Fruit fly (Drosophila melanogaster) whole organism, embryonic: ENCODE measurements around the gene SmydA-2.

Experiments
- Antp ChIP-seq: fragments of 200-800 bp; sonication (Bioruptor generic); optimal IDR thresholded peaks from 3 replicates; lab custom pipeline; 2016; ENCODE audit warnings: missing biosample characterization, missing genetic modification characterization
- Atf3 ChIP-seq: fragments of 200-800 bp; sonication (Bioruptor generic); optimal IDR thresholded peaks from 3 replicates; lab custom pipeline; 2016; ENCODE audit warnings: missing biosample characterization, missing genetic modification characterization
- C15 ChIP-seq: fragments of 200-800 bp; sonication (Bioruptor generic); IDR thresholded peaks from 3 replicates; pipeline ENCODE4 v1.3.6; 2022; ENCODE audit warnings: missing biosample characterization, missing genetic modification characterization
- CG11093 ChIP-seq: fragments of 200-800 bp; sonication (Bioruptor generic); IDR thresholded peaks from 3 replicates; pipeline ENCODE4 v1.3.6; 2022; ENCODE audit warnings: missing biosample characterization, missing genetic modification characterization
- CG11456 ChIP-seq: fragments of 200-800 bp; sonication (Bioruptor generic); IDR thresholded peaks from 3 replicates; pipeline ENCODE4 v1.3.6; 2022; ENCODE audit warnings: missing biosample characterization, missing genetic modification characterization
- CG12155 ChIP-seq: fragments of 200-800 bp; sonication (Bioruptor generic); optimal IDR thresholded peaks from 3 replicates; lab custom pipeline; 2016; ENCODE audit warnings: missing biosample characterization, missing genetic modification characterization
- CG12744 ChIP-seq: fragments of 200-800 bp; sonication (Bioruptor generic); optimal IDR thresholded peaks from 2 replicates; lab custom pipeline; 2016; ENCODE audit warnings: missing biosample characterization, missing genetic modification characterization
- CG14667 ChIP-seq: fragments of 200-800 bp; sonication (Bioruptor generic); IDR thresholded peaks from 2 replicates; pipeline ENCODE4 v1.3.6; 2022; ENCODE audit warnings: missing biosample characterization, missing genetic modification characterization
- CG17385 ChIP-seq: fragments of 200-800 bp; sonication (Bioruptor generic); optimal IDR thresholded peaks from 3 replicates; lab custom pipeline; 2018; ENCODE audit warnings: missing biosample characterization, mild to moderate bottlenecking, missing genetic modification characterization
- CG1792 ChIP-seq: fragments of 200-800 bp; sonication (Bioruptor generic); optimal IDR thresholded peaks from 2 replicates; lab custom pipeline; 2016; ENCODE audit warnings: missing biosample characterization, missing genetic modification characterization
- CG3163 ChIP-seq: fragments of 200-800 bp; sonication (Bioruptor generic); optimal IDR thresholded peaks from 3 replicates; lab custom pipeline; 2016; ENCODE audit warnings: missing biosample characterization, missing genetic modification characterization
- CG3281 ChIP-seq: fragments of 200-800 bp; sonication (Bioruptor generic); optimal IDR thresholded peaks from 3 replicates; lab custom pipeline; 2017; ENCODE audit warnings: missing biosample characterization, mild to moderate bottlenecking, missing genetic modification characterization
- CG34376 ChIP-seq: fragments of 200-800 bp; sonication (Bioruptor generic); optimal IDR thresholded peaks from 2 replicates; lab custom pipeline; 2018; ENCODE audit warnings: missing biosample characterization, mild to moderate bottlenecking, missing genetic modification characterization
- CG4404 ChIP-seq: fragments of 200-800 bp; sonication (Bioruptor generic); IDR thresholded peaks from 2 replicates; pipeline ENCODE4 v1.3.6; 2022; ENCODE audit warnings: missing biosample characterization, missing genetic modification characterization
- CG4617 ChIP-seq: fragments of 200-800 bp; sonication (Bioruptor generic); optimal IDR thresholded peaks from 3 replicates; lab custom pipeline; 2016; ENCODE audit warnings: missing biosample characterization, missing genetic modification characterization, borderline replicate concordance
- CG7745 ChIP-seq: fragments of 200-800 bp; sonication (Bioruptor generic); optimal IDR thresholded peaks from 2 replicates; lab custom pipeline; 2018; ENCODE audit warnings: missing biosample characterization, mild to moderate bottlenecking, missing genetic modification characterization, moderate library complexity
- CG7786 ChIP-seq: fragments of 200-800 bp; sonication (Bioruptor generic); optimal IDR thresholded peaks from 2 replicates; lab custom pipeline; 2016; ENCODE audit warnings: missing biosample characterization, missing genetic modification characterization
- CG8089 ChIP-seq: fragments of 200-800 bp; sonication (Bioruptor generic); optimal IDR thresholded peaks from 3 replicates; lab custom pipeline; 2016; ENCODE audit warnings: missing biosample characterization, missing genetic modification characterization
- CoRest ChIP-seq: fragments of 200-800 bp; sonication (Bioruptor generic); optimal IDR thresholded peaks from 3 replicates; lab custom pipeline; 2018; ENCODE audit warnings: missing biosample characterization, mild to moderate bottlenecking, missing genetic modification characterization, moderate library complexity
- Dad ChIP-seq: fragments of 200-800 bp; sonication (Bioruptor generic); optimal IDR thresholded peaks from 3 replicates; lab custom pipeline; 2016; ENCODE audit warnings: missing biosample characterization, missing genetic modification characterization
- Gsc ChIP-seq: fragments of 200-800 bp; sonication (Bioruptor generic); IDR thresholded peaks from 2 replicates; pipeline ENCODE4 v1.3.6; 2022; ENCODE audit warnings: missing biosample characterization, missing genetic modification characterization
- HLH54F ChIP-seq: fragments of 200-800 bp; sonication (Bioruptor generic); optimal IDR thresholded peaks from 3 replicates; lab custom pipeline; 2016; ENCODE audit warnings: missing biosample characterization, missing genetic modification characterization
- Hr51 ChIP-seq, 2 experiments: fragments of 200-800 bp; sonication (Bioruptor generic); optimal IDR thresholded peaks; 2 replicates in 1 of 2; 3 replicates in 1 of 2; lab custom pipeline; 2016 to 2018; ENCODE audit warnings: missing biosample characterization in 2 of 2, missing genetic modification characterization in 2 of 2, mild to moderate bottlenecking in 1 of 2, moderate library complexity in 1 of 2
- Lim3 ChIP-seq: fragments of 200-800 bp; sonication (Bioruptor generic); IDR thresholded peaks from 2 replicates; pipeline ENCODE4 v1.3.6; 2022; ENCODE audit warnings: missing biosample characterization, missing genetic modification characterization
- Mad ChIP-seq: fragments of 200-800 bp; sonication (Bioruptor generic); optimal IDR thresholded peaks from 2 replicates; lab custom pipeline; 2016; ENCODE audit warnings: missing biosample characterization, missing genetic modification characterization
- Neu2 ChIP-seq: fragments of 200-800 bp; sonication (Bioruptor generic); optimal IDR thresholded peaks from 3 replicates; lab custom pipeline; 2016; ENCODE audit warnings: missing biosample characterization, missing genetic modification characterization, borderline replicate concordance
- Oli ChIP-seq: fragments of 200-800 bp; sonication (Bioruptor generic); optimal IDR thresholded peaks from 2 replicates; lab custom pipeline; 2018; ENCODE audit warnings: missing biosample characterization, mild to moderate bottlenecking, missing genetic modification characterization, moderate library complexity
- Ravus ChIP-seq: fragments of 200-800 bp; sonication (Bioruptor generic); IDR thresholded peaks from 2 replicates; pipeline ENCODE4 v1.3.6; 2022; ENCODE audit warnings: missing biosample characterization, missing genetic modification characterization
- Rx ChIP-seq: fragments of 200-800 bp; sonication (Bioruptor generic); IDR thresholded peaks from 2 replicates; pipeline ENCODE4 v1.3.6; 2022; ENCODE audit warnings: missing biosample characterization, missing genetic modification characterization
- Spps ChIP-seq: fragments of 200-800 bp; sonication (Bioruptor generic); optimal IDR thresholded peaks from 2 replicates; lab custom pipeline; 2018; ENCODE audit warnings: missing biosample characterization, mild to moderate bottlenecking, missing genetic modification characterization
- Usf ChIP-seq: fragments of 200-800 bp; sonication (Bioruptor generic); optimal IDR thresholded peaks from 2 replicates; lab custom pipeline; 2017; ENCODE audit warnings: missing genotype, missing biosample characterization, missing genetic modification characterization
- Vsx1 ChIP-seq: fragments of 200-800 bp; sonication (Bioruptor generic); optimal IDR thresholded peaks from 2 replicates; lab custom pipeline; 2017; ENCODE audit warnings: missing biosample characterization, mild to moderate bottlenecking, missing genetic modification characterization, missing genetic modification reagents
- cad ChIP-seq: fragments of >200 bp; optimal IDR thresholded peaks from 2 replicates; lab custom pipeline; 2017; ENCODE audit warnings: missing biosample characterization, missing genetic modification characterization
- cwo ChIP-seq: fragments of 200-800 bp; sonication (Bioruptor generic); optimal IDR thresholded peaks from 3 replicates; lab custom pipeline; 2017; ENCODE audit warnings: missing biosample characterization, missing genetic modification characterization, mild to moderate bottlenecking, moderate library complexity, missing genetic modification reagents
- da ChIP-seq: fragments of 200-800 bp; sonication (Bioruptor generic); optimal IDR thresholded peaks from 2 replicates; lab custom pipeline; 2016; ENCODE audit warnings: missing biosample characterization, missing genetic modification characterization
- gem ChIP-seq: fragments of 200-800 bp; sonication (Bioruptor generic); optimal IDR thresholded peaks from 2 replicates; lab custom pipeline; 2019; ENCODE audit warnings: missing biosample characterization, mild to moderate bottlenecking, missing genetic modification characterization, moderate library complexity
- grau ChIP-seq: fragments of 200-800 bp; optimal IDR thresholded peaks from 3 replicates; lab custom pipeline; 2019; ENCODE audit warnings: missing biosample characterization, mild to moderate bottlenecking, missing genetic modification characterization, moderate library complexity
- ham ChIP-seq: fragments of 200-800 bp; sonication (Bioruptor generic); IDR thresholded peaks from 2 replicates; pipeline ENCODE4 v1.3.6; 2022; ENCODE audit warnings: missing biosample characterization, missing genetic modification characterization
- jing ChIP-seq: fragments of 200-800 bp; sonication (Bioruptor generic); optimal IDR thresholded peaks from 2 replicates; lab custom pipeline; 2018; ENCODE audit warnings: missing biosample characterization, mild to moderate bottlenecking, missing genetic modification characterization
- maf-S ChIP-seq: fragments of 200-800 bp; sonication (Bioruptor generic); optimal IDR thresholded peaks from 2 replicates; lab custom pipeline; 2016; ENCODE audit warnings: missing biosample characterization, missing genetic modification characterization
- mam ChIP-seq: fragments of 200-800 bp; sonication (Bioruptor generic); optimal IDR thresholded peaks from 3 replicates; lab custom pipeline; 2016; ENCODE audit warnings: missing biosample characterization, missing genetic modification characterization
- mirr ChIP-seq: fragments of 200-800 bp; sonication (Bioruptor generic); optimal IDR thresholded peaks from 3 replicates; lab custom pipeline; 2018; ENCODE audit warnings: missing biosample characterization, mild to moderate bottlenecking, missing genetic modification characterization
- nerfin-1 ChIP-seq: fragments of 200-800 bp; sonication (Bioruptor generic); optimal IDR thresholded peaks from 3 replicates; lab custom pipeline; 2019; ENCODE audit warnings: missing biosample characterization, mild to moderate bottlenecking, missing genetic modification characterization, moderate library complexity
- onecut ChIP-seq: fragments of 200-800 bp; sonication (Bioruptor generic); IDR thresholded peaks from 2 replicates; pipeline ENCODE4 v1.3.6; 2022; ENCODE audit warnings: missing biosample characterization, missing genetic modification characterization
- p53 ChIP-seq: fragments of 200-800 bp; sonication (Bioruptor generic); optimal IDR thresholded peaks from 2 replicates; lab custom pipeline; 2016; ENCODE audit warnings: missing biosample characterization, missing genetic modification characterization
- pb ChIP-seq: fragments of 200-800 bp; sonication (Bioruptor generic); optimal IDR thresholded peaks from 3 replicates; lab custom pipeline; 2016; ENCODE audit warnings: missing biosample characterization, missing genetic modification characterization
- sens-2 ChIP-seq: fragments of 200-800 bp; sonication (Bioruptor generic); IDR thresholded peaks from 2 replicates; pipeline ENCODE4 v1.3.6; 2022; ENCODE audit warnings: missing biosample characterization, missing genetic modification characterization
- ssp ChIP-seq: fragments of 200-800 bp; sonication (Bioruptor generic); IDR thresholded peaks from 2 replicates; pipeline ENCODE4 v1.3.6; 2022; ENCODE audit warnings: missing biosample characterization, missing genetic modification characterization
- stc ChIP-seq: fragments of 200-800 bp; sonication (Bioruptor generic); IDR thresholded peaks from 2 replicates; pipeline ENCODE4 v1.3.6; 2022; ENCODE audit warnings: missing biosample characterization, missing genetic modification characterization
- toy ChIP-seq: fragments of 200-800 bp; sonication (Bioruptor generic); IDR thresholded peaks from 2 replicates; pipeline ENCODE4 v1.3.6; 2022; ENCODE audit warnings: missing biosample characterization, missing genetic modification characterization
- vfl ChIP-seq: fragments of 200-800 bp; sonication (Bioruptor generic); optimal IDR thresholded peaks from 2 replicates; lab custom pipeline; 2016; ENCODE audit warnings: missing biosample characterization, missing genetic modification characterization
- wor ChIP-seq: fragments of 200-800 bp; sonication (Bioruptor generic); IDR thresholded peaks from 2 replicates; pipeline ENCODE4 v1.3.6; 2022; ENCODE audit warnings: missing biosample characterization, missing genetic modification characterization
- zf30C ChIP-seq: fragments of 200-800 bp; sonication (Bioruptor generic); optimal IDR thresholded peaks from 3 replicates; lab custom pipeline; 2018; ENCODE audit warnings: missing biosample characterization, mild to moderate bottlenecking, missing genetic modification characterization

SmydA-2 gene

dm6 chr3L:19042501-19042900, 39.4 kb upstream of the SmydA-2 start (continued):
- no peak for TF ChIP-seq Neu2 (GFP tag; lab: Kevin White, UChicago)
- no peak for TF ChIP-seq Gsc (GFP tag; lab: Robert Waterston, UW)
- TF ChIP-seq CG7745 (tag; lab: Kevin White, UChicago), result peak; percentile 62
- TF ChIP-seq da, result no peak
- peak; percentile 58; the same call in 1 of the 2 replicates for TF ChIP-seq CG14667
- TF ChIP-seq Hr51 (GFP tag; optimal IDR thresholded peaks at IDR 0.05; lab: Kevin White, UChicago), result peak; percentile 16 to 89
- peak; percentile 22 for TF ChIP-seq CG4617 (GFP tag; lab: Kevin White, UChicago)
- TF ChIP-seq CG11093 (GFP tag; lab: Robert Waterston, UW), result peak; percentile 73
- TF ChIP-seq sens-2 (GFP tag; lab: Robert Waterston, UW), result peak; percentile 59; the same call in 1 of the 2 replicates
- TF ChIP-seq onecut (GFP tag; lab: Robert Waterston, UW), result peak; percentile 55
- peak; percentile 90 for TF ChIP-seq Oli (tag; lab: Kevin White, UChicago)
- TF ChIP-seq cwo (GFP tag; lab: Kevin White, UChicago), result peak; percentile 60
- no peak for TF ChIP-seq Ravus (GFP tag; lab: Robert Waterston, UW)
- no peak for TF ChIP-seq Lim3 (GFP tag; lab: Robert Waterston, UW)
- no peak for TF ChIP-seq cad
- TF ChIP-seq CoRest (tag; lab: Kevin White, UChicago), result peak; percentile 93
- peak; percentile 95 for TF ChIP-seq gem
- peak; percentile 49 for TF ChIP-seq vfl (GFP tag; lab: Kevin White, UChicago)
- no peak for TF ChIP-seq toy
- TF ChIP-seq nerfin-1 (tag; lab: Kevin White, UChicago), result peak; percentile 87
- peak; percentile 21; the same call in 1 of the 2 replicates for TF ChIP-seq Rx (GFP tag; lab: Robert Waterston, UW)
- TF ChIP-seq Spps, result peak; percentile 89
- TF ChIP-seq CG12744, result no peak
- peak; percentile 49 for TF ChIP-seq jing (GFP tag; lab: Kevin White, UChicago)
- TF ChIP-seq CG17385 (GFP tag; lab: Kevin White, UChicago), result peak; percentile 79
- TF ChIP-seq Usf, result peak; percentile 70
- TF ChIP-seq CG4404, result peak; percentile 90
- TF ChIP-seq CG3281 (GFP tag; lab: Kevin White, UChicago), result peak; percentile 62
- TF ChIP-seq ssp (GFP tag; lab: Robert Waterston, UW), result peak; percentile 60
- no peak for TF ChIP-seq mam (GFP tag; lab: Kevin White, UChicago)
- no peak for TF ChIP-seq CG1792 (GFP tag; lab: Kevin White, UChicago)
- peak; percentile 38 for TF ChIP-seq Mad (GFP tag; lab: Kevin White, UChicago)
- no peak for TF ChIP-seq CG11456
- TF ChIP-seq HLH54F, result no peak
- peak; percentile 80 for TF ChIP-seq stc
- TF ChIP-seq CG3163 (GFP tag; lab: Kevin White, UChicago), result no peak
- no peak for TF ChIP-seq CG7786 (GFP tag; lab: Kevin White, UChicago)
- TF ChIP-seq zf30C (GFP tag; lab: Kevin White, UChicago), result peak; percentile 97
- TF ChIP-seq CG8089 (GFP tag; lab: Kevin White, UChicago), result no peak
- TF ChIP-seq C15, result no peak
- TF ChIP-seq Dad (GFP tag; lab: Kevin White, UChicago), result no peak
- TF ChIP-seq Atf3 (GFP tag; lab: Kevin White, UChicago), result peak; percentile 26
- TF ChIP-seq mirr, result no peak
- TF ChIP-seq wor (GFP tag; lab: Robert Waterston, UW), result peak; percentile 67
- TF ChIP-seq CG12155 (GFP tag; lab: Kevin White, UChicago), result peak; percentile 71
- TF ChIP-seq CG34376, result no peak
- TF ChIP-seq ham (GFP tag; lab: Robert Waterston, UW), result no peak
- peak; percentile 61 for TF ChIP-seq Vsx1 (GFP tag; lab: Kevin White, UChicago)
- no peak for TF ChIP-seq maf-S (GFP tag; lab: Kevin White, UChicago)
- TF ChIP-seq pb, result no peak
- no peak for TF ChIP-seq Antp (GFP tag; lab: Kevin White, UChicago)
- no peak for TF ChIP-seq p53 (GFP tag; lab: Kevin White, UChicago)
- peak; percentile 89 for TF ChIP-seq grau (tag; lab: Kevin White, UChicago)
